Worm (Caenorhabditis elegans): Measurements from ENCODE around the gene Y55D5A.3.

ce11 chrIII:2965534-2965933, 10.1 kb downstream of the Y55D5A.3 start, which contains the start of gene H05C05.2:
- no peak for TF ChIP-seq klf-2 (GFP tag; conservative IDR thresholded peaks at IDR 0.05)
- no peak for TF ChIP-seq ztf-23 (GFP tag; IDR thresholded peaks at IDR 0.05)
- no peak for TF ChIP-seq med-1 (GFP tag; optimal IDR thresholded peaks at IDR 0.05; ENCODE audit: insufficient read depth)
- no peak for TF ChIP-seq flt-1 (GFP tag; IDR thresholded peaks at IDR 0.05)
- TF ChIP-seq ztf-29 (GFP tag; IDR thresholded peaks at IDR 0.05): no peak
- no peak for TF ChIP-seq tab-1 (GFP tag; IDR thresholded peaks at IDR 0.05)
- TF ChIP-seq T22C8.4 (GFP tag; IDR thresholded peaks at IDR 0.05): no peak
- TF ChIP-seq ref-1 (GFP tag; conservative IDR thresholded peaks at IDR 0.05): no peak
- TF ChIP-seq cog-1 (tag; optimal IDR thresholded peaks at IDR 0.05): no peak

Measured in whole organism, midembryonic.